Fruit fly (Drosophila melanogaster) whole organism, embryonic: Measurements from ENCODE around the gene CG11409.

Experiments
- CG10267 ChIP-seq: fragments of 200-800 bp; sonication (Bioruptor generic); optimal IDR thresholded peaks from 2 replicates; lab custom pipeline; 2018; ENCODE audit warnings: missing biosample characterization, mild to moderate bottlenecking, missing genetic modification characterization, moderate library complexity
- CG10321 ChIP-seq: fragments of 200-800 bp; sonication (Bioruptor generic); IDR thresholded peaks from 2 replicates; pipeline ENCODE4 v1.3.6; 2022; ENCODE audit warnings: missing biosample characterization, missing genetic modification characterization
- CG12071 ChIP-seq: fragments of 200-800 bp; sonication (Bioruptor generic); optimal IDR thresholded peaks from 3 replicates; lab custom pipeline; 2018; ENCODE audit warnings: missing biosample characterization, mild to moderate bottlenecking, missing genetic modification characterization
- CG12104 ChIP-seq: fragments of 200-800 bp; sonication (Bioruptor generic); optimal IDR thresholded peaks from 3 replicates; lab custom pipeline; 2016; ENCODE audit warnings: missing biosample characterization, missing genetic modification characterization
- CG12219 ChIP-seq: fragments of 200-800 bp; sonication (Bioruptor generic); optimal IDR thresholded peaks from 3 replicates; lab custom pipeline; 2018; ENCODE audit warnings: missing biosample characterization, mild to moderate bottlenecking, missing genetic modification characterization
- CG13287 ChIP-seq: fragments of 200-800 bp; sonication (Bioruptor generic); IDR thresholded peaks from 2 replicates; pipeline ENCODE4 v1.3.6; 2022; ENCODE audit warnings: missing biosample characterization, missing genetic modification characterization; ENCODE audit not compliant: partially characterized antibody
- CG1647 ChIP-seq: fragments of 200-800 bp; sonication (Bioruptor generic); optimal IDR thresholded peaks from 3 replicates; lab custom pipeline; 2016; ENCODE audit warnings: missing biosample characterization, missing genetic modification characterization
- CG2199 ChIP-seq: fragments of 200-800 bp; sonication (Bioruptor generic); IDR thresholded peaks from 3 replicates; pipeline ENCODE4 v1.3.6; 2022; ENCODE audit warnings: missing biosample characterization, missing genetic modification characterization
- CG3163 ChIP-seq: fragments of 200-800 bp; sonication (Bioruptor generic); optimal IDR thresholded peaks from 3 replicates; lab custom pipeline; 2016; ENCODE audit warnings: missing biosample characterization, missing genetic modification characterization
- CG32772 ChIP-seq: fragments of 200-800 bp; sonication (Bioruptor generic); IDR thresholded peaks from 2 replicates; pipeline ENCODE4 v1.3.6; 2022; ENCODE audit warnings: missing biosample characterization, missing genetic modification characterization
- CG34224 ChIP-seq: fragments of 200-800 bp; sonication (Bioruptor generic); IDR thresholded peaks from 3 replicates; pipeline ENCODE4 v1.3.6; 2022; ENCODE audit warnings: missing biosample characterization, missing genetic modification characterization; ENCODE audit not compliant: partially characterized antibody
- CG6654 ChIP-seq: fragments of 200-800 bp; sonication (Bioruptor generic); optimal IDR thresholded peaks from 2 replicates; lab custom pipeline; 2017; ENCODE audit warnings: missing biosample characterization, mild to moderate bottlenecking, missing genetic modification characterization
- CG6689 ChIP-seq: fragments of 200-800 bp; sonication (Bioruptor generic); IDR thresholded peaks from 2 replicates; pipeline ENCODE4 v1.3.6; 2022; ENCODE audit warnings: missing biosample characterization, missing genetic modification characterization
- CG7271 ChIP-seq: fragments of 200-800 bp; sonication (Bioruptor generic); optimal IDR thresholded peaks from 2 replicates; lab custom pipeline; 2018; ENCODE audit warnings: missing biosample characterization, mild to moderate bottlenecking, missing genetic modification characterization, moderate library complexity
- CG7963 ChIP-seq: fragments of 200-800 bp; sonication (Bioruptor generic); IDR thresholded peaks from 3 replicates; pipeline ENCODE4 v1.3.6; 2022; ENCODE audit warnings: missing biosample characterization, missing genetic modification characterization; ENCODE audit not compliant: partially characterized antibody
- CG9817 ChIP-seq: fragments of 200-800 bp; sonication (Bioruptor generic); optimal IDR thresholded peaks from 2 replicates; lab custom pipeline; 2018; ENCODE audit warnings: missing biosample characterization, mild to moderate bottlenecking, missing genetic modification characterization, moderate library complexity
- Chrac-16 ChIP-seq: fragments of 200-800 bp; sonication (Bioruptor generic); optimal IDR thresholded peaks from 3 replicates; lab custom pipeline; 2016; ENCODE audit warnings: missing biosample characterization, missing genetic modification characterization
- D ChIP-seq, 2 experiments: fragments of 200-800 bp in 1 of 2; fragments of >200 bp in 1 of 2; sonication (Bioruptor generic) in 1 of 2; optimal IDR thresholded peaks; 2 replicates in 1 of 2; 3 replicates in 1 of 2; lab custom pipeline; 2017; ENCODE audit warnings: mild to moderate bottlenecking in 1 of 2, missing biosample characterization in 1 of 2, missing genetic modification characterization in 1 of 2, missing genetic modification reagents in 1 of 2
- D19A ChIP-seq: fragments of 200-800 bp; optimal IDR thresholded peaks from 3 replicates; lab custom pipeline; 2019; ENCODE audit warnings: missing biosample characterization, mild to moderate bottlenecking, missing genetic modification characterization, moderate library complexity
- E2f1 ChIP-seq: fragments of 200-800 bp; sonication (Bioruptor generic); IDR thresholded peaks from 2 replicates; pipeline ENCODE4 v1.3.6; 2022; ENCODE audit warnings: missing biosample characterization, missing genetic modification characterization
- Hmx ChIP-seq: fragments of 200-800 bp; sonication (Bioruptor generic); optimal IDR thresholded peaks from 2 replicates; lab custom pipeline; 2016; ENCODE audit warnings: missing biosample characterization, missing genetic modification characterization
- Hsf ChIP-seq: fragments of 200-800 bp; sonication (Bioruptor generic); optimal IDR thresholded peaks from 3 replicates; lab custom pipeline; 2016; ENCODE audit warnings: missing biosample characterization, missing genetic modification characterization
- MTF-1 ChIP-seq: fragments of 200-800 bp; sonication (Bioruptor generic); optimal IDR thresholded peaks from 2 replicates; lab custom pipeline; 2018; ENCODE audit warnings: missing biosample characterization, mild to moderate bottlenecking, missing genetic modification characterization, borderline replicate concordance
- Nf-YB ChIP-seq: fragments of 200-800 bp; sonication (Bioruptor generic); optimal IDR thresholded peaks from 3 replicates; lab custom pipeline; 2019; ENCODE audit warnings: missing biosample characterization, mild to moderate bottlenecking, missing genetic modification characterization, moderate library complexity
- NfI ChIP-seq: fragments of 200-800 bp; sonication (Bioruptor generic); optimal IDR thresholded peaks from 3 replicates; lab custom pipeline; 2018; ENCODE audit warnings: missing biosample characterization, mild to moderate bottlenecking, missing genetic modification characterization, moderate library complexity
- Ravus ChIP-seq: fragments of 200-800 bp; sonication (Bioruptor generic); IDR thresholded peaks from 2 replicates; pipeline ENCODE4 v1.3.6; 2022; ENCODE audit warnings: missing biosample characterization, missing genetic modification characterization
- Rfx ChIP-seq: fragments of 200-800 bp; sonication (Bioruptor generic); IDR thresholded peaks from 2 replicates; pipeline ENCODE4 v1.3.6; 2022; ENCODE audit warnings: missing biosample characterization, missing genetic modification characterization
- Sin3A ChIP-seq: fragments of >200 bp; optimal IDR thresholded peaks from 2 replicates; lab custom pipeline; 2018
- al ChIP-seq: fragments of 200-800 bp; sonication (Bioruptor generic); IDR thresholded peaks from 2 replicates; pipeline ENCODE4 v1.3.6; 2022; ENCODE audit warnings: missing biosample characterization, missing genetic modification characterization
- amos ChIP-seq: fragments of 200-800 bp; sonication (Bioruptor generic); IDR thresholded peaks from 2 replicates; pipeline ENCODE4 v1.3.6; 2022; ENCODE audit warnings: missing biosample characterization, missing genetic modification characterization; ENCODE audit not compliant: partially characterized antibody
- bowl ChIP-seq: fragments of 200-800 bp; sonication (Bioruptor generic); IDR thresholded peaks from 2 replicates; pipeline ENCODE4 v1.3.6; 2022; ENCODE audit warnings: missing biosample characterization, missing genetic modification characterization
- cg ChIP-seq: fragments of 200-800 bp; sonication (Bioruptor generic); optimal IDR thresholded peaks from 3 replicates; lab custom pipeline; 2019; ENCODE audit warnings: missing biosample characterization, mild to moderate bottlenecking, missing genetic modification characterization, moderate library complexity
- crc ChIP-seq: fragments of 200-800 bp; sonication (Bioruptor generic); optimal IDR thresholded peaks from 2 replicates; lab custom pipeline; 2016; ENCODE audit warnings: missing biosample characterization, missing genetic modification characterization
- crol ChIP-seq: fragments of 200-800 bp; sonication (Bioruptor generic); IDR thresholded peaks from 2 replicates; pipeline ENCODE4 v1.3.6; 2022; ENCODE audit warnings: missing biosample characterization, missing genetic modification characterization
- disco-r ChIP-seq: fragments of 200-800 bp; sonication (Bioruptor generic); optimal IDR thresholded peaks from 2 replicates; lab custom pipeline; 2016; ENCODE audit warnings: missing biosample characterization, missing genetic modification characterization
- dm ChIP-seq: fragments of 200-800 bp; sonication (Bioruptor generic); optimal IDR thresholded peaks from 3 replicates; lab custom pipeline; 2016; ENCODE audit warnings: missing biosample characterization, missing genetic modification characterization
- dmrt11E ChIP-seq: fragments of 200-800 bp; sonication (Bioruptor generic); optimal IDR thresholded peaks from 3 replicates; lab custom pipeline; 2018; ENCODE audit warnings: missing biosample characterization, mild to moderate bottlenecking, missing genetic modification characterization, moderate library complexity
- dysf ChIP-seq: fragments of 200-800 bp; sonication (Bioruptor generic); IDR thresholded peaks from 3 replicates; pipeline ENCODE4 v1.3.6; 2022; ENCODE audit warnings: missing biosample characterization, missing genetic modification characterization
- emc ChIP-seq: fragments of 200-800 bp; sonication (Bioruptor generic); optimal IDR thresholded peaks from 2 replicates; lab custom pipeline; 2016; ENCODE audit warnings: missing biosample characterization, missing genetic modification characterization
- en ChIP-seq: fragments of 200-800 bp; sonication (Bioruptor generic); optimal IDR thresholded peaks from 2 replicates; lab custom pipeline; 2016; ENCODE audit warnings: missing biosample characterization, missing genetic modification characterization
- gce ChIP-seq: fragments of 200-800 bp; sonication (Bioruptor generic); IDR thresholded peaks from 3 replicates; pipeline ENCODE4 v1.3.6; 2022; ENCODE audit warnings: missing biosample characterization, missing genetic modification characterization
- hbn ChIP-seq: fragments of 200-800 bp; sonication (Bioruptor generic); IDR thresholded peaks from 2 replicates; pipeline ENCODE4 v1.3.6; 2022; ENCODE audit warnings: missing biosample characterization, missing genetic modification characterization; ENCODE audit not compliant: partially characterized antibody
- kah ChIP-seq: fragments of 200-800 bp; sonication (Bioruptor generic); optimal IDR thresholded peaks from 2 replicates; lab custom pipeline; 2018; ENCODE audit warnings: missing biosample characterization, mild to moderate bottlenecking, missing genetic modification characterization
- nau ChIP-seq: fragments of 200-800 bp; sonication (Bioruptor generic); optimal IDR thresholded peaks from 3 replicates; lab custom pipeline; 2017; ENCODE audit warnings: missing biosample characterization, mild to moderate bottlenecking, missing genetic modification characterization, missing genetic modification reagents
- pan ChIP-seq, 4 experiments: fragments of >200 bp in 3 of 4; fragments of 200-800 bp in 1 of 4; sonication (Bioruptor generic) in 1 of 4; optimal IDR thresholded peaks in 3 of 4; IDR thresholded peaks in 1 of 4; 2 replicates each; pipeline versions ENCODE4 v1.3.6 to Lab custom; 2017 to 2022; ENCODE audit warnings: missing biosample characterization in 2 of 4, missing genetic modification characterization in 2 of 4, mixed read lengths in 1 of 4
- pb ChIP-seq: fragments of 200-800 bp; sonication (Bioruptor generic); optimal IDR thresholded peaks from 3 replicates; lab custom pipeline; 2016; ENCODE audit warnings: missing biosample characterization, missing genetic modification characterization
- pfk ChIP-seq: fragments of 200-800 bp; sonication (Bioruptor generic); optimal IDR thresholded peaks from 2 replicates; lab custom pipeline; 2018; ENCODE audit warnings: missing biosample characterization, mild to moderate bottlenecking, missing genetic modification characterization, moderate library complexity
- ranshi ChIP-seq: fragments of 200-800 bp; sonication (Bioruptor generic); IDR thresholded peaks from 2 replicates; pipeline ENCODE4 v1.3.6; 2022; ENCODE audit warnings: missing biosample characterization, missing genetic modification characterization
- tup ChIP-seq: fragments of 200-800 bp; sonication (Bioruptor generic); optimal IDR thresholded peaks from 2 replicates; lab custom pipeline; 2016; ENCODE audit warnings: missing biosample characterization, mild to moderate bottlenecking, missing genetic modification characterization, moderate library complexity
- yki ChIP-seq: fragments of >200 bp; optimal IDR thresholded peaks from 3 replicates; lab custom pipeline; 2018

CG11409 gene

DNA sequence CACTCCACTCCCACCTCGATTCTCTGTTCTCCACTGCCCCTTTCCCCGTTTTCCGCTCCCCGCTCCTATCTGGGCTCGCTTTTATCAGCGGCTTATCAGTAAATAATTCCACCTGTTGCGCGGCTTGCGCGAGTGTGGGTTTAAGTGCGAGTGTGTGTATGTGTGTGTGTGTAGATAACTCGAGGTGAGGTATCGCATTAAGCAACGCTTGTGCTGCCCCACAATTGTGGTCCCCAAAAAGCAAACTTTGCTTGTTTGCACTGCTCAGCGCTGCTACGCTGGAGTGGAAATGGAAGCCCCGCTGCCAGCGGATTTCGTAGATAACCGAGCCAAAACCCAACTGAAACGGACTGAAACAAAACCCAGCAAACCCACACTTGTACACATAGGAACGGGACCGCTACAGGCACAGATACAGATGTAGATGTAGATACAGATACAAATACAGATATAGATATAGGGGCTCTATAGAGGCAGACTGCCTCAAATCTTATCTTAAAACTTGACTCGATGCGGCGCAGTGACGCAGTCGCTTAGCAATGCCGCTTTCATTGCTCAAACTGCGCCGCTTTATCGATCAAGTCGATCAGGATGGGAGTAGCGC lies 45.9 kb upstream of the CG11409 start (continued):
- TF ChIP-seq CG3163 (GFP tag; lab: Kevin White, UChicago) = no peak
- no peak for TF ChIP-seq dmrt11E (tag; lab: Kevin White, UChicago)
- TF ChIP-seq CG6689 (GFP tag; lab: Robert Waterston, UW) = no peak
- no peak for TF ChIP-seq CG10321 (GFP tag; lab: Robert Waterston, UW)
- TF ChIP-seq ranshi (GFP tag; lab: Robert Waterston, UW) = no peak
- TF ChIP-seq tup (GFP tag; lab: Kevin White, UChicago) = no peak
- TF ChIP-seq en (GFP tag; lab: Kevin White, UChicago) = no peak
- no peak for TF ChIP-seq CG1647 (GFP tag; lab: Kevin White, UChicago)
- no peak for TF ChIP-seq pb (GFP tag; lab: Kevin White, UChicago)
- TF ChIP-seq crc (GFP tag; lab: Kevin White, UChicago) = no peak
- peak; percentile 65 for TF ChIP-seq cg (GFP tag; lab: Kevin White, UChicago)
- TF ChIP-seq pan (optimal IDR thresholded peaks at IDR 0.05; lab: Kevin White, UChicago) = no peak
- TF ChIP-seq pan (GFP tag; optimal IDR thresholded peaks at IDR 0.05 in 1 of 2, IDR thresholded peaks at IDR 0.05 in 1 of 2) = no peak
- no peak for TF ChIP-seq nau (GFP tag; lab: Kevin White, UChicago)
- no peak for TF ChIP-seq Ravus (GFP tag; lab: Robert Waterston, UW)
- no peak for TF ChIP-seq Hmx (GFP tag; lab: Kevin White, UChicago)
- TF ChIP-seq amos (GFP tag; lab: Robert Waterston, UW) = no peak
- TF ChIP-seq crol (GFP tag; lab: Robert Waterston, UW) = peak; percentile 85
- no peak for TF ChIP-seq Chrac-16 (GFP tag; lab: Kevin White, UChicago)
- no peak for TF ChIP-seq Hsf (GFP tag; lab: Kevin White, UChicago)
- TF ChIP-seq dysf (GFP tag; lab: Robert Waterston, UW) = no peak
- no peak for TF ChIP-seq Rfx (GFP tag; lab: Robert Waterston, UW)
- TF ChIP-seq D (optimal IDR thresholded peaks at IDR 0.05; lab: Kevin White, UChicago) = no peak
- no peak for TF ChIP-seq D (GFP tag; optimal IDR thresholded peaks at IDR 0.05; lab: Kevin White, UChicago)
- TF ChIP-seq CG2199 (GFP tag; lab: Robert Waterston, UW) = no peak
- no peak for TF ChIP-seq disco-r (GFP tag; lab: Kevin White, UChicago)
- TF ChIP-seq D19A = peak; percentile 17
- no peak for TF ChIP-seq CG6654
- no peak for TF ChIP-seq CG34224 (GFP tag; lab: Robert Waterston, UW)
- TF ChIP-seq al (GFP tag; lab: Robert Waterston, UW) = no peak
- peak; percentile 52 for TF ChIP-seq CG12071 (GFP tag; lab: Kevin White, UChicago)
- TF ChIP-seq CG9817 (tag; lab: Kevin White, UChicago) = no peak
- no peak for TF ChIP-seq CG7271 (tag; lab: Kevin White, UChicago)
- no peak for TF ChIP-seq CG12104
- no peak for TF ChIP-seq CG12219 (GFP tag; lab: Kevin White, UChicago)
- TF ChIP-seq hbn (GFP tag; lab: Robert Waterston, UW) = no peak
- TF ChIP-seq CG7963 (GFP tag; lab: Robert Waterston, UW) = no peak
- no peak for TF ChIP-seq CG32772 (GFP tag; lab: Robert Waterston, UW)
- TF ChIP-seq MTF-1 = no peak
- no peak for TF ChIP-seq bowl
- no peak for TF ChIP-seq yki (lab: Kevin White, UChicago)
- no peak for TF ChIP-seq E2f1 (GFP tag; lab: Robert Waterston, UW)
- no peak for TF ChIP-seq CG13287
- TF ChIP-seq gce = no peak
- TF ChIP-seq Sin3A = no peak
- TF ChIP-seq dm = no peak
- no peak for TF ChIP-seq CG10267 (tag; lab: Kevin White, UChicago)
- TF ChIP-seq emc (GFP tag; lab: Kevin White, UChicago) = no peak
- TF ChIP-seq pfk = peak; percentile 55
- TF ChIP-seq Nf-YB (GFP tag; lab: Kevin White, UChicago) = no peak
- peak; percentile 5 for TF ChIP-seq NfI (GFP tag; lab: Kevin White, UChicago)
- TF ChIP-seq kah (GFP tag; lab: Kevin White, UChicago) = peak; percentile 84
